Fruit fly (Drosophila melanogaster): ENCODE data around the gene hid.

hid gene

dm6 chr3L:18185542-18186312, at the start of gene hid (continued):
- peak; percentile 72 for TF ChIP-seq CG3847 (GFP tag; IDR thresholded peaks at IDR 0.05)
- peak; percentile 69 for TF ChIP-seq CG8359 (GFP tag; optimal IDR thresholded peaks at IDR 0.05; ENCODE audit: borderline replicate concordance)
- TF ChIP-seq TFAM (GFP tag; optimal IDR thresholded peaks at IDR 0.05) = peak; percentile 53
- peak; percentile 91 for TF ChIP-seq CG17385 (GFP tag; optimal IDR thresholded peaks at IDR 0.05)
- TF ChIP-seq chn (GFP tag; optimal IDR thresholded peaks at IDR 0.05) = peak; percentile 93
- peak; percentile 79 for TF ChIP-seq CG7786 (GFP tag; optimal IDR thresholded peaks at IDR 0.05)
- peak; percentile 91 for TF ChIP-seq Hsf (GFP tag; optimal IDR thresholded peaks at IDR 0.05)
- peak; percentile 77 for TF ChIP-seq sob (GFP tag; IDR thresholded peaks at IDR 0.05)
- peak; percentile 34 for TF ChIP-seq yki (optimal IDR thresholded peaks at IDR 0.05)
- TF ChIP-seq CG14965 (GFP tag; optimal IDR thresholded peaks at IDR 0.05; ENCODE audit: borderline replicate concordance) = peak; percentile 51
- no peak for TF ChIP-seq CG8478 (optimal IDR thresholded peaks at IDR 0.05)
- no peak for TF ChIP-seq hkb (optimal IDR thresholded peaks at IDR 0.05)
- peak; percentile 83 for TF ChIP-seq hkb (GFP tag; IDR thresholded peaks at IDR 0.05)
- no peak; the same call in 2 of the 3 replicates for TF ChIP-seq Mrtf (GFP tag; IDR thresholded peaks at IDR 0.05)
- peak; percentile 85 for TF ChIP-seq grau (tag; optimal IDR thresholded peaks at IDR 0.05)
- peak; percentile 89 for TF ChIP-seq Max (GFP tag; optimal IDR thresholded peaks at IDR 0.05)
- peak; percentile 31 for TF ChIP-seq Hey (tag; optimal IDR thresholded peaks at IDR 0.05)
- TF ChIP-seq Sry-δ (GFP tag; optimal IDR thresholded peaks at IDR 0.05) = peak; percentile 36
- peak; percentile 76; the same call in 2 of the 3 replicates for TF ChIP-seq Optix (GFP tag; IDR thresholded peaks at IDR 0.05)
- TF ChIP-seq CTCF (GFP tag; optimal IDR thresholded peaks at IDR 0.05) = peak; percentile 23
- TF ChIP-seq Xbp1 (GFP tag; optimal IDR thresholded peaks at IDR 0.05) = peak; percentile 88
- TF ChIP-seq Atf3 (GFP tag; optimal IDR thresholded peaks at IDR 0.05) = peak; percentile 82
- TF ChIP-seq Taf1 (GFP tag; IDR thresholded peaks at IDR 0.05) = peak; percentile 54; the same call in 1 of the 2 replicates
- TF ChIP-seq Hr3 (GFP tag; optimal IDR thresholded peaks at IDR 0.05) = peak; percentile 88
- peak; percentile 86 for TF ChIP-seq CG13775 (GFP tag; optimal IDR thresholded peaks at IDR 0.05)
- TF ChIP-seq CG13123 (GFP tag; optimal IDR thresholded peaks at IDR 0.05) = peak; percentile 67
- peak; percentile 79 for TF ChIP-seq Ada2b (GFP tag; IDR thresholded peaks at IDR 0.05)
- TF ChIP-seq CG17186 (GFP tag; optimal IDR thresholded peaks at IDR 0.05) = peak; percentile 22
- TF ChIP-seq CG14667 (GFP tag; IDR thresholded peaks at IDR 0.05) = peak; percentile 74
- TF ChIP-seq zfh1 (GFP tag; IDR thresholded peaks at IDR 0.05) = peak; percentile 78
- peak; percentile 5 for TF ChIP-seq CG9797 (GFP tag; optimal IDR thresholded peaks at IDR 0.05)
- TF ChIP-seq Dad (GFP tag; optimal IDR thresholded peaks at IDR 0.05) = peak; percentile 84
- peak; percentile 83 for TF ChIP-seq CG10209 (GFP tag; optimal IDR thresholded peaks at IDR 0.05)
- TF ChIP-seq CG7963 (GFP tag; IDR thresholded peaks at IDR 0.05; ENCODE audit: partially characterized antibody) = no peak
- TF ChIP-seq zf30C (GFP tag; optimal IDR thresholded peaks at IDR 0.05) = no peak
- peak; percentile 37 for TF ChIP-seq abd-A (tag; optimal IDR thresholded peaks at IDR 0.05)
- peak; percentile 91 for TF ChIP-seq Jarid2 (GFP tag; optimal IDR thresholded peaks at IDR 0.05)
- no peak for TF ChIP-seq hb (GFP tag; IDR thresholded peaks at IDR 0.05; ENCODE audit: partially characterized antibody)
- peak; percentile 88 for TF ChIP-seq CG33557 (GFP tag; optimal IDR thresholded peaks at IDR 0.05)
- TF ChIP-seq jumu (GFP tag; optimal IDR thresholded peaks at IDR 0.05) = peak; percentile 80
- peak; percentile 88 for TF ChIP-seq Camta (GFP tag; optimal IDR thresholded peaks at IDR 0.05)
- no peak for TF ChIP-seq inv (GFP tag; IDR thresholded peaks at IDR 0.05; ENCODE audit: partially characterized antibody)
- TF ChIP-seq ATbp (GFP tag; optimal IDR thresholded peaks at IDR 0.05) = peak; percentile 79
- TF ChIP-seq HmgD (GFP tag; optimal IDR thresholded peaks at IDR 0.05) = peak; percentile 79
- peak; percentile 77 for TF ChIP-seq CG12659 (GFP tag; optimal IDR thresholded peaks at IDR 0.05)
- TF ChIP-seq ac (GFP tag; optimal IDR thresholded peaks at IDR 0.05) = peak; percentile 66
- peak; percentile 78 for TF ChIP-seq CG12942 (GFP tag; optimal IDR thresholded peaks at IDR 0.05)
- TF ChIP-seq CG4360 (GFP tag; IDR thresholded peaks at IDR 0.05) = 0 out of 2 replicates have a peak, but pooled peaks have one; percentile 16
- TF ChIP-seq fu2 (GFP tag; optimal IDR thresholded peaks at IDR 0.05) = peak; percentile 74
- TF ChIP-seq Hr39 (optimal IDR thresholded peaks at IDR 0.05) = no peak
- TF ChIP-seq B-H2 (GFP tag; optimal IDR thresholded peaks at IDR 0.05) = no peak

All from whole organism, embryonic.